Worm (Caenorhabditis elegans): ENCODE data around the gene Y102A5C.40.

DNA sequence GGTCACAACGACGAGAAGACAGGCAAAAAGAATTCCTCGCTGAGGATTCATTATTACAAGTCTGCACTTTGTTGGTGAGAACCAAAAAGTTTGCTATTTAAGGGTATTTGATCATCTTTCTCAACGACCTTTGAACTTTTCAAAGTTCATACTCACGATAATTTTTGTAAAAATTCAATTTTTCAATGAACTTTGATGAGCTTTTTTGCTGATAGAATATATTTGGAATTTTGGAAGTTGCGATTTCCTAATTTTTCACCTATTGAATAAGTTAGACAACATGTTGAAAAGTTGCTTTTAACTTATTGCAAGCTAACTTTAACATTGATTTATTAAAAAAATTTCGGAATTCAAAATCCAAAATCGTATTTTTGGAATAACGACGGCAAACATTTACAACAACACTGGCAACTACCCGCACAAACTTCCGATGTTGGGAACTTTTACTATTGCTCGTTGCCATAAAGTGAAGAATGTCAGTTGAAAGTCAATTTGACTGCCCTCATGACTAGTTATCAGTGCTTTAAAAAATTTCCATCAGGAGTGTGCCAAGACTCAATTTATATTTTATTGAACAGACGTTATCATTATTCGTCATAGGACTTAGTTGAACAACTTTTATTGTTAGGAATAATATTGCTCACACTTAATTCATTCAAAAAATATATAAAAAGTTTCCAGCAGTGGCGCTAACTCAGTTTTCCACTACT, 35.8 kb upstream of the Y102A5C.40 start, which contains the start of the genes F49H6.8 and F49H6.5:
- no peak for TF ChIP-seq ref-1 (GFP tag; conservative IDR thresholded peaks at IDR 0.05)
- no peak for TF ChIP-seq klf-2 (GFP tag; conservative IDR thresholded peaks at IDR 0.05)
